Worm (Caenorhabditis elegans) whole organism, L2 larva: ENCODE measurements around the gene F53C11.5.
A peak's percentile ranks its signal among the peaks of the same experiment; 100 is the strongest.

ENCODE experiments used
- C34F6.9 ChIP-seq: fragments of 150-350 bp; optimal IDR thresholded peaks from 2 replicates; lab custom pipeline; 2014; ENCODE audit warnings: missing biosample characterization, missing genetic modification characterization
- Y55F3AM.14 ChIP-seq: fragments of 200-800 bp; sonication (Bioruptor generic); optimal IDR thresholded peaks from 2 replicates; lab custom pipeline; 2018; ENCODE audit warnings: mild to moderate bottlenecking, missing genetic modification characterization, missing compliant biosample characterization
- aly-2 ChIP-seq: fragments of 150-350 bp; optimal IDR thresholded peaks from 2 replicates; lab custom pipeline; 2014; ENCODE audit warnings: missing biosample characterization, missing genetic modification characterization
- ama-1 ChIP-seq: fragments of 150-350 bp; optimal IDR thresholded peaks from 2 replicates; lab custom pipeline; 2018; ENCODE audit warnings: inconsistent platforms
- ceh-16 ChIP-seq: fragments of 150-350 bp; optimal IDR thresholded peaks from 2 replicates; lab custom pipeline; 2014; ENCODE audit warnings: missing biosample characterization, missing genetic modification characterization
- ceh-82 ChIP-seq: fragments of 150-350 bp; optimal IDR thresholded peaks from 2 replicates; lab custom pipeline; 2014; ENCODE audit warnings: missing biosample characterization, missing genetic modification characterization
- crh-2 ChIP-seq: sonication (generic microtip); optimal IDR thresholded peaks from 2 replicates; lab custom pipeline; 2017; ENCODE audit warnings: missing biosample characterization, missing genetic modification characterization
- dmd-4 ChIP-seq: sonication (generic microtip); optimal IDR thresholded peaks from 2 replicates; lab custom pipeline; 2017; ENCODE audit warnings: missing biosample characterization, missing genetic modification characterization
- egl-27 ChIP-seq: sonication (generic microtip); optimal IDR thresholded peaks from 3 replicates; lab custom pipeline; 2017; ENCODE audit warnings: missing biosample characterization, missing genetic modification reagents, missing genetic modification characterization
- elt-3 ChIP-seq: sonication (generic microtip); optimal IDR thresholded peaks from 2 replicates; lab custom pipeline; 2017; ENCODE audit warnings: missing biosample characterization, missing genetic modification characterization
- fos-1 ChIP-seq: fragments of 150-350 bp; optimal IDR thresholded peaks from 2 replicates; lab custom pipeline; 2014; ENCODE audit warnings: missing biosample characterization, missing genetic modification characterization
- gmeb-1 ChIP-seq: fragments of 150-350 bp; optimal IDR thresholded peaks from 2 replicates; lab custom pipeline; 2014; ENCODE audit warnings: missing biosample characterization, missing genetic modification characterization
- lin-11 ChIP-seq: fragments of 150-350 bp; sonication (generic microtip); optimal IDR thresholded peaks from 2 replicates; lab custom pipeline; 2014; ENCODE audit warnings: missing biosample characterization, missing genetic modification characterization, inconsistent platforms, mixed read lengths
- lin-13 ChIP-seq: fragments of 150-350 bp; optimal IDR thresholded peaks from 2 replicates; lab custom pipeline; 2014; ENCODE audit warnings: missing biosample characterization, missing genetic modification reagents, missing genetic modification characterization
- lin-39 ChIP-seq: fragments of 150-350 bp; optimal IDR thresholded peaks from 2 replicates; lab custom pipeline; 2014; ENCODE audit warnings: missing biosample characterization, missing genetic modification reagents, missing genetic modification characterization
- lsy-2 ChIP-seq, 2 experiments: fragments of 150-350 bp in 1 of 2; sonication (generic microtip) in 1 of 2; optimal IDR thresholded peaks; 2 replicates each; lab custom pipeline; 2014 to 2017; ENCODE audit warnings: missing biosample characterization in 2 of 2, missing genetic modification characterization in 2 of 2
- mab-5 ChIP-seq: fragments of 150-350 bp; optimal IDR thresholded peaks from 2 replicates; lab custom pipeline; 2014; ENCODE audit warnings: missing biosample characterization, missing genetic modification characterization
- mbf-1 ChIP-seq: sonication (generic microtip); optimal IDR thresholded peaks from 2 replicates; lab custom pipeline; 2017; ENCODE audit warnings: missing biosample characterization, missing genetic modification characterization
- nhr-10 ChIP-seq: sonication (generic microtip); optimal IDR thresholded peaks from 2 replicates; lab custom pipeline; 2017; ENCODE audit warnings: missing biosample characterization, missing genetic modification characterization
- nhr-12 ChIP-seq: fragments of 150-350 bp; optimal IDR thresholded peaks from 2 replicates; lab custom pipeline; 2014; ENCODE audit warnings: missing biosample characterization, missing genetic modification characterization
- nhr-129 ChIP-seq: fragments of 150-350 bp; optimal IDR thresholded peaks from 2 replicates; lab custom pipeline; 2014; ENCODE audit warnings: missing biosample characterization, missing genetic modification characterization
- nhr-21 ChIP-seq: fragments of 150-350 bp; optimal IDR thresholded peaks from 2 replicates; lab custom pipeline; 2014; ENCODE audit warnings: missing biosample characterization, missing genetic modification characterization
- nhr-23 ChIP-seq: fragments of 150-350 bp; optimal IDR thresholded peaks from 2 replicates; lab custom pipeline; 2014; ENCODE audit warnings: missing biosample characterization, missing genetic modification reagents, missing genetic modification characterization
- nhr-6 ChIP-seq: fragments of 150-350 bp; optimal IDR thresholded peaks from 2 replicates; lab custom pipeline; 2014; ENCODE audit warnings: missing biosample characterization, missing genetic modification characterization
- nhr-77 ChIP-seq: fragments of 150-350 bp; optimal IDR thresholded peaks from 2 replicates; lab custom pipeline; 2014; ENCODE audit warnings: missing biosample characterization, missing genetic modification characterization
- peb-1 ChIP-seq: fragments of 150-350 bp; optimal IDR thresholded peaks from 2 replicates; lab custom pipeline; 2014; ENCODE audit warnings: missing biosample characterization, missing genetic modification characterization
- sem-4 ChIP-seq: fragments of 150-350 bp; optimal IDR thresholded peaks from 2 replicates; lab custom pipeline; 2014; ENCODE audit warnings: missing biosample characterization, missing genetic modification reagents, missing genetic modification characterization
- skn-1 ChIP-seq: sonication (generic microtip); optimal IDR thresholded peaks from 2 replicates; lab custom pipeline; 2017; ENCODE audit warnings: missing biosample characterization, missing genetic modification characterization
- sma-3 ChIP-seq: sonication (generic microtip); optimal IDR thresholded peaks from 2 replicates; lab custom pipeline; 2016; ENCODE audit warnings: missing genetic modification reagents, missing genetic modification characterization, missing compliant biosample characterization
- sma-9 ChIP-seq, 2 experiments: fragments of 150-350 bp in 1 of 2; sonication (generic microtip) in 1 of 2; optimal IDR thresholded peaks; 2 replicates each; lab custom pipeline; 2014 to 2016; ENCODE audit warnings: missing genetic modification characterization in 2 of 2, mild to moderate bottlenecking in 1 of 2, missing biosample characterization in 1 of 2, missing compliant biosample characterization in 1 of 2, missing genetic modification reagents in 1 of 2, moderate library complexity in 1 of 2
- snpc-4 ChIP-seq: fragments of 150-350 bp; optimal IDR thresholded peaks from 2 replicates; lab custom pipeline; 2014; ENCODE audit warnings: missing biosample characterization, missing genetic modification characterization
- unc-39 ChIP-seq: fragments of 150-350 bp; optimal IDR thresholded peaks from 2 replicates; lab custom pipeline; 2014; ENCODE audit warnings: missing biosample characterization, missing genetic modification characterization
- unc-55 ChIP-seq: fragments of 150-350 bp; sonication (generic microtip); optimal IDR thresholded peaks from 3 replicates; lab custom pipeline; 2014; ENCODE audit warnings: missing biosample characterization, missing genetic modification reagents, missing genetic modification characterization
- zag-1 ChIP-seq: fragments of 150-350 bp; optimal IDR thresholded peaks from 2 replicates; lab custom pipeline; 2014; ENCODE audit warnings: missing biosample characterization, missing genetic modification characterization
- ztf-1 ChIP-seq: fragments of 200-800 bp; sonication (Bioruptor generic); conservative IDR thresholded peaks from 2 replicates; pipeline ENCODE4 v1.3.6; 2022; ENCODE audit warnings: missing genetic modification characterization, missing compliant biosample characterization
- ztf-4 ChIP-seq: fragments of 150-350 bp; optimal IDR thresholded peaks from 2 replicates; lab custom pipeline; 2014; ENCODE audit warnings: missing biosample characterization, missing genetic modification characterization

The F53C11.5 gene

ce11 chrV:13812330-13812729 lies 25.0 kb downstream of the F53C11.5 start:
- TF ChIP-seq dmd-4 = no peak
- no peak for TF ChIP-seq nhr-129 (tag; lab: Kevin White, UChicago)
- no peak for TF ChIP-seq unc-39 (tag; lab: Kevin White, UChicago)
- no peak for TF ChIP-seq elt-3
- TF ChIP-seq nhr-77 (tag; lab: Kevin White, UChicago) = no peak
- no peak for TF ChIP-seq aly-2 (tag; lab: Kevin White, UChicago)
- no peak for TF ChIP-seq Y55F3AM.14 (GFP tag; lab: Kevin White, UChicago)
- no peak for TF ChIP-seq ztf-1 (GFP tag; lab: Robert Waterston, UW)

ce11 chrV:13812931-13813330 lies 25.6 kb downstream of the F53C11.5 start, which contains the start of gene ceh-24:
ceh-24 (plus strand) TSS chrV:13813231.
- TF ChIP-seq lin-39 (tag; lab: Kevin White, UChicago) = no peak
- TF ChIP-seq sma-3 = no peak
- TF ChIP-seq nhr-77 (tag; lab: Kevin White, UChicago) = no peak
- TF ChIP-seq ama-1 (lab: Kevin White, UChicago) = no peak
- TF ChIP-seq ceh-16 (tag; lab: Kevin White, UChicago) = no peak
- TF ChIP-seq dmd-4 = no peak
- no peak for TF ChIP-seq aly-2 (tag; lab: Kevin White, UChicago)
- TF ChIP-seq nhr-10 = no peak
- TF ChIP-seq nhr-23 (tag; lab: Kevin White, UChicago) = no peak
- TF ChIP-seq crh-2 (tag; lab: Kevin White, UChicago) = no peak
- TF ChIP-seq peb-1 (tag; lab: Kevin White, UChicago) = no peak
- TF ChIP-seq nhr-6 (tag; lab: Kevin White, UChicago) = no peak
- TF ChIP-seq elt-3 = no peak
- no peak for TF ChIP-seq lin-13 (GFP tag; lab: Kevin White, UChicago)

- TF ChIP-seq ztf-4 (tag; lab: Kevin White, UChicago) = no peak
- no peak for TF ChIP-seq snpc-4
- no peak for TF ChIP-seq nhr-129 (tag; lab: Kevin White, UChicago)
- TF ChIP-seq zag-1 (tag; lab: Kevin White, UChicago) = no peak
- TF ChIP-seq mab-5 (tag; lab: Kevin White, UChicago) = no peak
- TF ChIP-seq skn-1 (tag; lab: Kevin White, UChicago) = no peak
- TF ChIP-seq unc-55 = no peak
- no peak for TF ChIP-seq nhr-77 (tag; lab: Kevin White, UChicago)
- no peak for TF ChIP-seq elt-3
Measured at ce11 chrV:13816877-13817276, 29.5 kb downstream of the F53C11.5 start, which contains the start of gene F55B12.2. F55B12.2 (minus strand) TSS chrV:13816977.

- TF ChIP-seq crh-2 (tag; lab: Kevin White, UChicago) = peak; percentile 60
- peak; percentile 49 for TF ChIP-seq lin-13 (GFP tag; lab: Kevin White, UChicago)
- TF ChIP-seq sma-9 (GFP tag; optimal IDR thresholded peaks at IDR 0.05; lab: Kevin White, UChicago) = peak; percentile 79
- TF ChIP-seq sma-9 (tag; optimal IDR thresholded peaks at IDR 0.05; lab: Kevin White, UChicago) = no peak
- peak; percentile 78 to 87 for TF ChIP-seq lsy-2 (tag; optimal IDR thresholded peaks at IDR 0.05; lab: Kevin White, UChicago)
- TF ChIP-seq egl-27 (tag; lab: Kevin White, UChicago) = peak; percentile 37
- TF ChIP-seq gmeb-1 (tag; lab: Kevin White, UChicago) = peak; percentile 81
- peak; percentile 83 for TF ChIP-seq nhr-129 (tag; lab: Kevin White, UChicago)
- peak; percentile 75 for TF ChIP-seq fos-1
- no peak for TF ChIP-seq nhr-12 (tag; lab: Kevin White, UChicago)
- peak; percentile 85 for TF ChIP-seq unc-55
- TF ChIP-seq lin-11 (tag; lab: Kevin White, UChicago) = peak; percentile 29
- TF ChIP-seq ztf-4 (tag; lab: Kevin White, UChicago) = peak; percentile 5
- TF ChIP-seq ceh-82 (tag; lab: Kevin White, UChicago) = no peak
- peak; percentile 68 for TF ChIP-seq sma-3
- no peak for TF ChIP-seq skn-1 (tag; lab: Kevin White, UChicago)
- TF ChIP-seq nhr-21 = peak; percentile 27
- no peak for TF ChIP-seq mbf-1 (tag; lab: Kevin White, UChicago)
- no peak for TF ChIP-seq unc-39 (tag; lab: Kevin White, UChicago)
- no peak for TF ChIP-seq ceh-16 (tag; lab: Kevin White, UChicago)
- TF ChIP-seq snpc-4 = peak; percentile 41
- TF ChIP-seq C34F6.9 (tag; lab: Kevin White, UChicago) = peak; percentile 89
- peak; percentile 39 for TF ChIP-seq mab-5 (tag; lab: Kevin White, UChicago)
- peak; percentile 55 for TF ChIP-seq sem-4 (tag; lab: Kevin White, UChicago)
Measured at ce11 chrV:13818824-13819408, 31.6 kb downstream of the F53C11.5 start, which contains the start of gene sel-10. sel-10 (plus strand) TSS chrV:13819361.
